Fruit fly (Drosophila melanogaster): Measurements from ENCODE around the gene Amt.

Amt gene

DNA sequence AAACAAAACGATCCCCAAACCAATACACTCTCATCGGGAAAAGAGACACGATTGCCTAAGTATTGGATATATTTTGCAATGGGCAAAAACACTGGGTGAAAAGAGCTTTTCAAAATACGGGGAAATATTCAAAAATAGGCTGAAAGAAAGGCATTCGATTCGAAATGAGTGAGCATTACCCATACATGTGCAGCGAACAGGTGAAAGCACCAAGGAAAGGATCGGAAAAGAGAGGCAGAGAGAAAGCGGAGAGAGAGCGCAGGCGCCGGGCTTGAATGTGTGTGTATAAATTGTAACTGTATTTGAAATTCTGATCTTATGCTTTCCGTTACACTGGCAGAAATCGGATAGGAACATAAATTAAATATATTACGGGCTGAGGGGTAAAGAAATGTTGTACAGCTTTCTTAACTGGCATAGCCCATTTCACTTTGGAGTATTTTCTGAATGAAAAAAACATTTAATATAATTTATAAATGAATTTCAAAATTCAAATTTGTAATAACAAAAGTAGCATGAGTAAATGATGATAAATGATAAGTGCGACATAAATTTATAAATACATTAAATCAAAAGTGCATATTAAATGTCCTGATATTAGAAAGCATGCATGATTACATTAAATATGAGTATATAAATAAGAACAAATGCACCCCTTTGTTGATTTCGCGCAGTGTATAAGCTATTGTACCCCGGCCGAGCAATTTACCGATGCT lies 31.8 kb upstream of the Amt start (continued):
- TF ChIP-seq nerfin-1 (tag; optimal IDR thresholded peaks at IDR 0.05), result peak; percentile 69
- 0 out of 3 replicates have a peak, but pooled peaks have one; percentile 46 for TF ChIP-seq zfh1 (GFP tag; IDR thresholded peaks at IDR 0.05)
- no peak for TF ChIP-seq CG18011 (GFP tag; optimal IDR thresholded peaks at IDR 0.05)
- TF ChIP-seq fd3F (GFP tag; optimal IDR thresholded peaks at IDR 0.05), result peak; percentile 36
- peak; percentile 52 for TF ChIP-seq Hsf (GFP tag; optimal IDR thresholded peaks at IDR 0.05)
- peak; percentile 54 for TF ChIP-seq CG15696 (tag; optimal IDR thresholded peaks at IDR 0.05)
- peak; percentile 61 for TF ChIP-seq CG8359 (GFP tag; optimal IDR thresholded peaks at IDR 0.05; ENCODE audit: borderline replicate concordance)
- no peak for TF ChIP-seq pnt (GFP tag; optimal IDR thresholded peaks at IDR 0.05)
- TF ChIP-seq CG3281 (GFP tag; optimal IDR thresholded peaks at IDR 0.05), result peak; percentile 64
- peak; percentile 20 for TF ChIP-seq Dek (tag; optimal IDR thresholded peaks at IDR 0.05)
- no peak for TF ChIP-seq Oaz (GFP tag; IDR thresholded peaks at IDR 0.05)
- TF ChIP-seq nmo (GFP tag; optimal IDR thresholded peaks at IDR 0.05), result peak; percentile 90
- TF ChIP-seq phol (tag; optimal IDR thresholded peaks at IDR 0.05), result peak; percentile 89
- TF ChIP-seq CG6654 (GFP tag; optimal IDR thresholded peaks at IDR 0.05), result peak; percentile 54
- TF ChIP-seq CG30403 (GFP tag; optimal IDR thresholded peaks at IDR 0.05), result peak; percentile 83
- TF ChIP-seq ara (GFP tag; IDR thresholded peaks at IDR 0.05), result peak; percentile 55; the same call in 1 of the 2 replicates
- no peak for TF ChIP-seq insv (GFP tag; optimal IDR thresholded peaks at IDR 0.05)
- TF ChIP-seq pita (GFP tag; optimal IDR thresholded peaks at IDR 0.05), result no peak
- TF ChIP-seq fd102C (GFP tag; optimal IDR thresholded peaks at IDR 0.05), result no peak
- TF ChIP-seq Blimp-1 (GFP tag; optimal IDR thresholded peaks at IDR 0.05), result peak; percentile 70
- peak; percentile 53 for TF ChIP-seq CG12942 (GFP tag; optimal IDR thresholded peaks at IDR 0.05)
- peak; percentile 38; the same call in 1 of the 2 replicates for TF ChIP-seq Drgx (GFP tag; IDR thresholded peaks at IDR 0.05)
- TF ChIP-seq B-H2 (GFP tag; optimal IDR thresholded peaks at IDR 0.05), result no peak
- no peak for TF ChIP-seq seq (GFP tag; IDR thresholded peaks at IDR 0.05)
- peak; percentile 19; the same call in 1 of the 2 replicates for TF ChIP-seq Ada2b (GFP tag; IDR thresholded peaks at IDR 0.05)
- no peak for TF ChIP-seq nom (GFP tag; optimal IDR thresholded peaks at IDR 0.05)
- TF ChIP-seq cwo (GFP tag; optimal IDR thresholded peaks at IDR 0.05), result peak; percentile 27
- no peak for TF ChIP-seq TFAM (GFP tag; optimal IDR thresholded peaks at IDR 0.05)
- peak; percentile 3 for TF ChIP-seq slp2 (GFP tag; optimal IDR thresholded peaks at IDR 0.05)
- no peak for TF ChIP-seq Atf-2 (GFP tag; optimal IDR thresholded peaks at IDR 0.05)
- peak; percentile 51 for TF ChIP-seq Chrac-16 (GFP tag; optimal IDR thresholded peaks at IDR 0.05)
- no peak for TF ChIP-seq B-H1 (GFP tag; IDR thresholded peaks at IDR 0.05)
- peak; percentile 74 for TF ChIP-seq CG8388 (GFP tag; optimal IDR thresholded peaks at IDR 0.05)
- peak; percentile 83 for TF ChIP-seq Ssrp (tag; optimal IDR thresholded peaks at IDR 0.05)
- peak; percentile 12 for TF ChIP-seq exex (tag; optimal IDR thresholded peaks at IDR 0.05)
- no peak for TF ChIP-seq tx (GFP tag; optimal IDR thresholded peaks at IDR 0.05)
- TF ChIP-seq stc (GFP tag; IDR thresholded peaks at IDR 0.05), result no peak; the same call in 1 of the 2 replicates
- TF ChIP-seq CG7271 (tag; optimal IDR thresholded peaks at IDR 0.05), result peak; percentile 16
- TF ChIP-seq gcm (GFP tag; optimal IDR thresholded peaks at IDR 0.05), result peak; percentile 64
- peak; percentile 87 for TF ChIP-seq CG2678 (tag; optimal IDR thresholded peaks at IDR 0.05)
- no peak for TF ChIP-seq pzg (GFP tag; optimal IDR thresholded peaks at IDR 0.05)
- peak; percentile 31; the same call in 1 of the 2 replicates for TF ChIP-seq CG17328 (GFP tag; IDR thresholded peaks at IDR 0.05)
- peak; percentile 55 for TF ChIP-seq CG18764 (GFP tag; optimal IDR thresholded peaks at IDR 0.05)
- peak; percentile 32; the same call in 1 of the 2 replicates for TF ChIP-seq E2f1 (GFP tag; IDR thresholded peaks at IDR 0.05)
- TF ChIP-seq vnd (GFP tag; IDR thresholded peaks at IDR 0.05; ENCODE audit: partially characterized antibody), result no peak
- peak; percentile 91 for TF ChIP-seq sens (GFP tag)
- TF ChIP-seq Six4 (GFP tag; optimal IDR thresholded peaks at IDR 0.05), result peak; percentile 74
- peak; percentile 86 for TF ChIP-seq tio (GFP tag; optimal IDR thresholded peaks at IDR 0.05)
- peak; percentile 25 for TF ChIP-seq CG6854 (GFP tag; optimal IDR thresholded peaks at IDR 0.05)

Measured in whole organism, embryonic.